Worm (Caenorhabditis elegans) whole organism, L2 larva: ENCODE results near the gene srbc-7.

ENCODE experiments used
- R02D3.7 ChIP-seq: fragments of 150-350 bp; optimal IDR thresholded peaks from 2 replicates; lab custom pipeline; 2014; ENCODE audit warnings: missing biosample characterization, missing genetic modification characterization
- Y55F3AM.14 ChIP-seq: fragments of 200-800 bp; sonication (Bioruptor generic); optimal IDR thresholded peaks from 2 replicates; lab custom pipeline; 2018; ENCODE audit warnings: mild to moderate bottlenecking, missing genetic modification characterization, missing compliant biosample characterization
- ZK546.5 ChIP-seq: sonication (generic microtip); optimal IDR thresholded peaks from 2 replicates; lab custom pipeline; 2017; ENCODE audit warnings: missing biosample characterization, missing genetic modification characterization
- alr-1 ChIP-seq: fragments of 150-350 bp; optimal IDR thresholded peaks from 2 replicates; lab custom pipeline; 2014; ENCODE audit warnings: missing biosample characterization, missing genetic modification characterization
- aly-2 ChIP-seq: fragments of 150-350 bp; optimal IDR thresholded peaks from 2 replicates; lab custom pipeline; 2014; ENCODE audit warnings: missing biosample characterization, missing genetic modification characterization
- ama-1 ChIP-seq: fragments of 150-350 bp; optimal IDR thresholded peaks from 2 replicates; lab custom pipeline; 2018; ENCODE audit warnings: inconsistent platforms
- blmp-1 ChIP-seq: sonication (generic microtip); optimal IDR thresholded peaks from 2 replicates; lab custom pipeline; 2017; ENCODE audit warnings: missing genetic modification characterization, mild to moderate bottlenecking, missing compliant biosample characterization, antibody characterized with exemption, moderate library complexity; ENCODE audit not compliant: insufficient read depth
- ceh-16 ChIP-seq: fragments of 150-350 bp; optimal IDR thresholded peaks from 2 replicates; lab custom pipeline; 2014; ENCODE audit warnings: missing biosample characterization, missing genetic modification characterization
- crh-2 ChIP-seq: sonication (generic microtip); optimal IDR thresholded peaks from 2 replicates; lab custom pipeline; 2017; ENCODE audit warnings: missing biosample characterization, missing genetic modification characterization
- egl-27 ChIP-seq: sonication (generic microtip); optimal IDR thresholded peaks from 3 replicates; lab custom pipeline; 2017; ENCODE audit warnings: missing biosample characterization, missing genetic modification reagents, missing genetic modification characterization
- elt-1 ChIP-seq: fragments of 150-350 bp; optimal IDR thresholded peaks from 2 replicates; lab custom pipeline; 2014; ENCODE audit warnings: missing biosample characterization, missing genetic modification characterization
- elt-3 ChIP-seq: sonication (generic microtip); optimal IDR thresholded peaks from 2 replicates; lab custom pipeline; 2017; ENCODE audit warnings: missing biosample characterization, missing genetic modification characterization
- fos-1 ChIP-seq: fragments of 150-350 bp; optimal IDR thresholded peaks from 2 replicates; lab custom pipeline; 2014; ENCODE audit warnings: missing biosample characterization, missing genetic modification characterization
- gmeb-1 ChIP-seq: fragments of 150-350 bp; optimal IDR thresholded peaks from 2 replicates; lab custom pipeline; 2014; ENCODE audit warnings: missing biosample characterization, missing genetic modification characterization
- lin-11 ChIP-seq: fragments of 150-350 bp; sonication (generic microtip); optimal IDR thresholded peaks from 2 replicates; lab custom pipeline; 2014; ENCODE audit warnings: missing biosample characterization, missing genetic modification characterization, inconsistent platforms, mixed read lengths
- lin-39 ChIP-seq: fragments of 150-350 bp; optimal IDR thresholded peaks from 2 replicates; lab custom pipeline; 2014; ENCODE audit warnings: missing biosample characterization, missing genetic modification reagents, missing genetic modification characterization
- lsy-2 ChIP-seq, 2 experiments: fragments of 150-350 bp in 1 of 2; sonication (generic microtip) in 1 of 2; optimal IDR thresholded peaks; 2 replicates each; lab custom pipeline; 2014 to 2017; ENCODE audit warnings: missing biosample characterization in 2 of 2, missing genetic modification characterization in 2 of 2
- mab-5 ChIP-seq: fragments of 150-350 bp; optimal IDR thresholded peaks from 2 replicates; lab custom pipeline; 2014; ENCODE audit warnings: missing biosample characterization, missing genetic modification characterization
- mbf-1 ChIP-seq: sonication (generic microtip); optimal IDR thresholded peaks from 2 replicates; lab custom pipeline; 2017; ENCODE audit warnings: missing biosample characterization, missing genetic modification characterization
- mdl-1 ChIP-seq, 2 experiments: fragments of 150-350 bp in 1 of 2; sonication (generic microtip) in 1 of 2; optimal IDR thresholded peaks; 2 replicates each; lab custom pipeline; 2017; ENCODE audit warnings: missing biosample characterization in 2 of 2, missing genetic modification characterization in 2 of 2
- nhr-25 ChIP-seq: fragments of 150-350 bp; sonication (generic microtip); optimal IDR thresholded peaks from 3 replicates; lab custom pipeline; 2014; ENCODE audit warnings: missing biosample characterization, missing genetic modification characterization
- nhr-6 ChIP-seq: fragments of 150-350 bp; optimal IDR thresholded peaks from 2 replicates; lab custom pipeline; 2014; ENCODE audit warnings: missing biosample characterization, missing genetic modification characterization
- nhr-77 ChIP-seq: fragments of 150-350 bp; optimal IDR thresholded peaks from 2 replicates; lab custom pipeline; 2014; ENCODE audit warnings: missing biosample characterization, missing genetic modification characterization
- sem-4 ChIP-seq: fragments of 150-350 bp; optimal IDR thresholded peaks from 2 replicates; lab custom pipeline; 2014; ENCODE audit warnings: missing biosample characterization, missing genetic modification reagents, missing genetic modification characterization
- skn-1 ChIP-seq: sonication (generic microtip); optimal IDR thresholded peaks from 2 replicates; lab custom pipeline; 2017; ENCODE audit warnings: missing biosample characterization, missing genetic modification characterization
- sma-9 ChIP-seq, 2 experiments: fragments of 150-350 bp in 1 of 2; sonication (generic microtip) in 1 of 2; optimal IDR thresholded peaks; 2 replicates each; lab custom pipeline; 2014 to 2016; ENCODE audit warnings: missing genetic modification characterization in 2 of 2, mild to moderate bottlenecking in 1 of 2, missing biosample characterization in 1 of 2, missing compliant biosample characterization in 1 of 2, missing genetic modification reagents in 1 of 2, moderate library complexity in 1 of 2
- unc-39 ChIP-seq: fragments of 150-350 bp; optimal IDR thresholded peaks from 2 replicates; lab custom pipeline; 2014; ENCODE audit warnings: missing biosample characterization, missing genetic modification characterization
- unc-55 ChIP-seq: fragments of 150-350 bp; sonication (generic microtip); optimal IDR thresholded peaks from 3 replicates; lab custom pipeline; 2014; ENCODE audit warnings: missing biosample characterization, missing genetic modification reagents, missing genetic modification characterization
- unc-62 ChIP-seq: fragments of 150-350 bp; optimal IDR thresholded peaks from 2 replicates; lab custom pipeline; 2014; ENCODE audit warnings: missing biosample characterization, missing genetic modification reagents, missing genetic modification characterization
- zag-1 ChIP-seq: fragments of 150-350 bp; optimal IDR thresholded peaks from 2 replicates; lab custom pipeline; 2014; ENCODE audit warnings: missing biosample characterization, missing genetic modification characterization
- ztf-11 ChIP-seq: sonication (generic microtip); optimal IDR thresholded peaks from 2 replicates; lab custom pipeline; 2017; ENCODE audit warnings: missing biosample characterization, missing genetic modification characterization
- ztf-4 ChIP-seq: fragments of 150-350 bp; optimal IDR thresholded peaks from 2 replicates; lab custom pipeline; 2014; ENCODE audit warnings: missing biosample characterization, missing genetic modification characterization

srbc-7 gene

ce11 chrV:7525695-7526094, 38.3 kb upstream of the srbc-7 start, which contains the start of gene C54F6.18:
TSS of gene C54F6.18 (plus strand) at chrV:7525995.
- TF ChIP-seq crh-2 (tag; lab: Kevin White, UChicago) = no peak
- TF ChIP-seq sem-4 (tag; lab: Kevin White, UChicago) = no peak
- TF ChIP-seq zag-1 (tag; lab: Kevin White, UChicago) = no peak
- no peak for TF ChIP-seq fos-1 (tag; lab: Kevin White, UChicago)
- TF ChIP-seq, all 48 proteins: peak for 0

- no peak for TF ChIP-seq ZK546.5 (tag; lab: Kevin White, UChicago)
- no peak for TF ChIP-seq nhr-77 (tag; lab: Kevin White, UChicago)
- TF ChIP-seq mab-5 (tag; lab: Kevin White, UChicago) = no peak
- TF ChIP-seq lsy-2 (tag; optimal IDR thresholded peaks at IDR 0.05; lab: Kevin White, UChicago) = no peak
- no peak for TF ChIP-seq mdl-1 (tag; optimal IDR thresholded peaks at IDR 0.05; lab: Kevin White, UChicago)
- TF ChIP-seq ceh-16 (tag; lab: Kevin White, UChicago) = no peak
- no peak for TF ChIP-seq ama-1 (lab: Kevin White, UChicago)
- TF ChIP-seq R02D3.7 (tag; lab: Kevin White, UChicago) = no peak
- TF ChIP-seq alr-1 (tag; lab: Kevin White, UChicago) = no peak
- no peak for TF ChIP-seq lin-39
Measured at ce11 chrV:7524447-7524846, 37.0 kb upstream of the srbc-7 start, which contains the start of gene C54F6.20. TSS of gene C54F6.20 (plus strand) at chrV:7524747.

- TF ChIP-seq nhr-25 (tag; lab: Kevin White, UChicago) (no peak), skn-1 (tag; lab: Kevin White, UChicago) (no peak), mdl-1 (tag; optimal IDR thresholded peaks at IDR 0.05; lab: Kevin White, UChicago) (no peak), mbf-1 (tag; lab: Kevin White, UChicago) (no peak), ZK546.5 (tag; lab: Kevin White, UChicago) (no peak), egl-27 (tag; lab: Kevin White, UChicago) (no peak), nhr-6 (tag; lab: Kevin White, UChicago) (no peak), unc-55 (GFP tag; lab: Kevin White, UChicago) (no peak), ama-1 (lab: Kevin White, UChicago) (no peak)
- TF ChIP-seq, all 48 proteins: peak for 0
Measured at ce11 chrV:7523392-7523791, 36.0 kb upstream of the srbc-7 start, which contains the start of gene C54F6.6. TSS of gene C54F6.6 (plus strand) at chrV:7523692.

- no peak for TF ChIP-seq unc-39 (tag; lab: Kevin White, UChicago)
- no peak for TF ChIP-seq Y55F3AM.14 (GFP tag; lab: Kevin White, UChicago)
- TF ChIP-seq ztf-11 (tag; lab: Kevin White, UChicago) = no peak
- TF ChIP-seq elt-3 (tag; lab: Kevin White, UChicago) = no peak
- no peak for TF ChIP-seq lin-39
Measured at ce11 chrV:7522279-7522678, 34.9 kb upstream of the srbc-7 start, which contains the start of gene C54F6.15. TSS of gene C54F6.15 (minus strand) at chrV:7522379.

- TF ChIP-seq gmeb-1 (tag; lab: Kevin White, UChicago) (peak; percentile 15), sma-9 (GFP tag; optimal IDR thresholded peaks at IDR 0.05; lab: Kevin White, UChicago) (peak; percentile 16), sma-9 (tag; optimal IDR thresholded peaks at IDR 0.05; lab: Kevin White, UChicago) (no peak), aly-2 (tag; lab: Kevin White, UChicago) (no peak), ceh-16 (tag; lab: Kevin White, UChicago) (no peak), lsy-2 (tag; optimal IDR thresholded peaks at IDR 0.05; lab: Kevin White, UChicago) (no peak), elt-3 (tag; lab: Kevin White, UChicago) (no peak), mbf-1 (tag; lab: Kevin White, UChicago) (no peak), R02D3.7 (tag; lab: Kevin White, UChicago) (no peak), nhr-25 (tag; lab: Kevin White, UChicago) (no peak), unc-62 (GFP tag; lab: Kevin White, UChicago) (no peak), mab-5 (tag; lab: Kevin White, UChicago) (no peak), lin-11 (tag; lab: Kevin White, UChicago) (no peak), ztf-4 (no peak), fos-1 (tag; lab: Kevin White, UChicago) (peak; percentile 7), Y55F3AM.14 (GFP tag; lab: Kevin White, UChicago) (no peak), elt-1 (no peak), blmp-1 (tag; lab: Kevin White, UChicago) (no peak), unc-39 (tag; lab: Kevin White, UChicago) (no peak)
Measured at ce11 chrV:7521304-7521703, 33.9 kb upstream of the srbc-7 start.
